Fruit fly (Drosophila melanogaster): ENCODE results near the gene dgt1.

The dgt1 gene

dm6 chr3R:29868676-29869349, 11.5 kb upstream of the dgt1 start, which contains the start of gene Zip99C (continued):
- TF ChIP-seq GATAd (GFP tag; optimal IDR thresholded peaks at IDR 0.05) (peak; percentile 13), lola (GFP tag; optimal IDR thresholded peaks at IDR 0.05) (no peak), Dfd (GFP tag; optimal IDR thresholded peaks at IDR 0.05) (no peak), dsf (GFP tag; optimal IDR thresholded peaks at IDR 0.05; ENCODE audit: borderline replicate concordance) (peak; percentile 67)

DNA sequence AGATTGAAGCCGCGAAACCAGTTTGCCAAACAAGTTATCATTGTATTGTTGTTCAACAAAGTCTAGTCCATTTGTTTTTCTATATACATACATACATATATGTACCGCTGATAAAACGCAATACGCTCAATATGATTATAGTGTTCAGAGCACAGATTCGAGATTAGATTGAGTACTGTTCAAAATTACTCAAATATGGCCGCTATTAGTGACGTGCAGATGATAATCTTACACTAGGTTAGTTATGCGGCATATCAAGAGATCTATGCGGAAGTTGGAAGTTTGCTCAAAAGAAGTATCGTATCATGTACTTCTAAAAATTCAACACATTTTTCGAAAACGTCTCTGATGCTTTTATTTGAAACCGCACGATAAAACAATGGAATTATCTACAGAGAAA, 10.6 kb upstream of the dgt1 start:
- no peak for TF ChIP-seq OdsH (GFP tag; optimal IDR thresholded peaks at IDR 0.05)
- TF ChIP-seq usp (GFP tag; optimal IDR thresholded peaks at IDR 0.05) = no peak
- TF ChIP-seq dl (GFP tag; optimal IDR thresholded peaks at IDR 0.05; ENCODE audit: insufficient read depth in 1 of 2, partially characterized antibody in 2 of 2) = no peak
- TF ChIP-seq CG32264 (GFP tag; optimal IDR thresholded peaks at IDR 0.05) = no peak
- TF ChIP-seq Jra (GFP tag; optimal IDR thresholded peaks at IDR 0.05) = no peak
- TF ChIP-seq sage (GFP tag; optimal IDR thresholded peaks at IDR 0.05) = no peak
- no peak for TF ChIP-seq Dif (GFP tag; optimal IDR thresholded peaks at IDR 0.05; ENCODE audit: partially characterized antibody)
- no peak for TF ChIP-seq rgr (GFP tag; optimal IDR thresholded peaks at IDR 0.05)
- TF ChIP-seq h (GFP tag; optimal IDR thresholded peaks at IDR 0.05) = no peak
- no peak for TF ChIP-seq HLH106 (tag; optimal IDR thresholded peaks at IDR 0.05)
- no peak for TF ChIP-seq lola (GFP tag; optimal IDR thresholded peaks at IDR 0.05)
- no peak for TF ChIP-seq brk (GFP tag; optimal IDR thresholded peaks at IDR 0.05)
- no peak for TF ChIP-seq sv (GFP tag; optimal IDR thresholded peaks at IDR 0.05)
- no peak for TF ChIP-seq CG9705 (GFP tag; optimal IDR thresholded peaks at IDR 0.05)
- TF ChIP-seq CrebA (GFP tag; optimal IDR thresholded peaks at IDR 0.05; ENCODE audit: borderline replicate concordance) = no peak
- TF ChIP-seq Hr83 (GFP tag; optimal IDR thresholded peaks at IDR 0.05; ENCODE audit: poor library complexity, severe bottlenecking) = no peak
- no peak for TF ChIP-seq Mio (GFP tag; optimal IDR thresholded peaks at IDR 0.05)
- TF ChIP-seq N (GFP tag; optimal IDR thresholded peaks at IDR 0.05) = no peak

dm6 chr3R:29867470-29867869, 10.2 kb upstream of the dgt1 start:
- no peak for TF ChIP-seq woc (GFP tag; optimal IDR thresholded peaks at IDR 0.05)
- TF ChIP-seq rgr (GFP tag; optimal IDR thresholded peaks at IDR 0.05) = no peak
- TF ChIP-seq Rel (GFP tag; optimal IDR thresholded peaks at IDR 0.05) = no peak
- peak; percentile 99 for TF ChIP-seq Rel (tag; optimal IDR thresholded peaks at IDR 0.05)
- no peak for TF ChIP-seq dl (GFP tag; optimal IDR thresholded peaks at IDR 0.05; ENCODE audit: insufficient read depth in 1 of 2, partially characterized antibody in 2 of 2)
- no peak for TF ChIP-seq Myc (optimal IDR thresholded peaks at IDR 0.05)
- no peak for TF ChIP-seq Hnf4 (GFP tag; optimal IDR thresholded peaks at IDR 0.05)
- TF ChIP-seq br (GFP tag; optimal IDR thresholded peaks at IDR 0.05) = no peak

- TF ChIP-seq Dfd (GFP tag; optimal IDR thresholded peaks at IDR 0.05) (no peak), Hnf4 (GFP tag; optimal IDR thresholded peaks at IDR 0.05) (peak; percentile 5), OdsH (GFP tag; optimal IDR thresholded peaks at IDR 0.05) (peak; percentile 41), CG9705 (GFP tag; optimal IDR thresholded peaks at IDR 0.05) (no peak), Hr83 (GFP tag; optimal IDR thresholded peaks at IDR 0.05; ENCODE audit: poor library complexity, severe bottlenecking) (peak; percentile 69), Sp1 (GFP tag; optimal IDR thresholded peaks at IDR 0.05) (peak; percentile 22), foxo (GFP tag; optimal IDR thresholded peaks at IDR 0.05) (peak in 1 of 2 experiments; percentile 4), rgr (GFP tag; optimal IDR thresholded peaks at IDR 0.05) (peak; percentile 66), N (GFP tag; optimal IDR thresholded peaks at IDR 0.05) (no peak)
Measured at dm6 chr3R:29866706-29867105, 9.4 kb upstream of the dgt1 start.

- no peak for TF ChIP-seq psq (GFP tag; optimal IDR thresholded peaks at IDR 0.05)
- no peak for TF ChIP-seq usp (GFP tag; optimal IDR thresholded peaks at IDR 0.05)
- TF ChIP-seq sage (GFP tag; optimal IDR thresholded peaks at IDR 0.05) = no peak
- TF ChIP-seq N (GFP tag; optimal IDR thresholded peaks at IDR 0.05) = no peak
- TF ChIP-seq Myc (optimal IDR thresholded peaks at IDR 0.05) = no peak
- TF ChIP-seq Hr78 (GFP tag; optimal IDR thresholded peaks at IDR 0.05) = no peak
- TF ChIP-seq Vsx2 (GFP tag; optimal IDR thresholded peaks at IDR 0.05; ENCODE audit: partially characterized antibody) = no peak
- TF ChIP-seq GATAd (GFP tag; optimal IDR thresholded peaks at IDR 0.05) = no peak
Measured at dm6 chr3R:29862795-29863194, 5.5 kb upstream of the dgt1 start.
